Fruit fly (Drosophila melanogaster): ENCODE data around the gene Ogdh.

DNA sequence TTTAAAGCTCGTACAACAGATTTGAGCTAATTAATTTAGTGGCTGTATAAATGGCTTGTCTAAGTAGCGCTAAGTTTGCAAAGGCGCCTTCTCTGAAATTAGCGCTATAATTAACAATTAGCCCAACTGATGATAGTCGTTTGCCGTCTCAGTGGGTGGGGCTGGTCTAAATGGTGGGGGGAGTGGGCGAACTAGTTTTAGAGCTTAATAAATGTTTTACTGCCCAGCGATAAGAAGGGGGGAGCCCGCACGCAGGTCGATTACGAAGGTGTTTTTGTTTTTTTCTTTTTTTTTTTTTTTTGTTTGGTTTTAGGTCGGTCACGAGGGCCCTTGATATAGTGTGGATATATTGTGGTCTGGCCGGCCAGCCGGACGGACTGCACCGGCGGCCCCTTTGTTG lies 46.4 kb downstream of the Ogdh start:
- TF ChIP-seq Hnf4 (GFP tag; optimal IDR thresholded peaks at IDR 0.05), result no peak
- TF ChIP-seq psq (GFP tag; optimal IDR thresholded peaks at IDR 0.05), result no peak
- no peak for TF ChIP-seq CrebA (GFP tag; optimal IDR thresholded peaks at IDR 0.05; ENCODE audit: borderline replicate concordance)
- TF ChIP-seq h (GFP tag; optimal IDR thresholded peaks at IDR 0.05), result no peak
- TF ChIP-seq Rel (GFP tag; optimal IDR thresholded peaks at IDR 0.05), result no peak
- TF ChIP-seq Rel (tag; optimal IDR thresholded peaks at IDR 0.05), result peak; percentile 0
- no peak for TF ChIP-seq Myc (optimal IDR thresholded peaks at IDR 0.05)
- TF ChIP-seq usp (GFP tag; optimal IDR thresholded peaks at IDR 0.05), result no peak
- TF ChIP-seq brk (GFP tag; optimal IDR thresholded peaks at IDR 0.05), result no peak
- TF ChIP-seq Sp1 (GFP tag; optimal IDR thresholded peaks at IDR 0.05), result no peak
- no peak for TF ChIP-seq dl (GFP tag; optimal IDR thresholded peaks at IDR 0.05; ENCODE audit: insufficient read depth in 1 of 2, partially characterized antibody in 2 of 2)
- no peak for TF ChIP-seq rgr (GFP tag; optimal IDR thresholded peaks at IDR 0.05)

Data from whole organism, wandering third instar larva.